Worm (Caenorhabditis elegans): Measurements from ENCODE around the gene cyp-33E3.

Gene cyp-33E3

DNA sequence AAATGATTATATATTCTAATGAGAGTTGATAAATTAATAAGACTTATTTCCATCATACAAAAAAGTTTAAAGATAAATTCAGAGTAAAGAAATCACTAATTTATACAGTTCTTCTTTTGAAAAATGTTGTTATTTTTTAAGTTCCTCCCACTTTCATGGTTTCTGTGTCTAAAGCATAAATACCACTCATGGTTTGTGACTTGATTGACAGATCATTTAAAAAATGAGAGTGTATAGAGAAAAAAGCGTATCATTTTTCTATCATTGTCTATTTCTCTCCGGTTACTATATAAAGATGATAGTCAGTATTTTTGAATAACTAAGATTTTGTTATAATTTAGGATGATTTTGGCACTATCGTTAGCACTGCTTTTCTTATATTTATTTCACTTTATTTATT is at the start of gene cyp-33E3:
cyp-33E3 (plus strand) TSS at position 316 of the 400 bp plus-strand sequence.
- TF ChIP-seq elt-2 (tag; optimal IDR thresholded peaks at IDR 0.05) (no peak), pha-2 (tag; optimal IDR thresholded peaks at IDR 0.05) (no peak), ceh-45 (GFP tag; IDR thresholded peaks at IDR 0.05) (no peak), hlh-8 (tag; optimal IDR thresholded peaks at IDR 0.05) (no peak), fkh-6 (tag; optimal IDR thresholded peaks at IDR 0.05) (no peak), madf-2 (tag; optimal IDR thresholded peaks at IDR 0.05) (no peak), hlh-6 (tag; optimal IDR thresholded peaks at IDR 0.05) (no peak), mec-3 (tag; optimal IDR thresholded peaks at IDR 0.05; ENCODE audit: borderline replicate concordance) (no peak), ceh-18 (tag; optimal IDR thresholded peaks at IDR 0.05) (no peak), T23F11.4 (GFP tag; optimal IDR thresholded peaks at IDR 0.05) (no peak), F13H6.1 (tag; optimal IDR thresholded peaks at IDR 0.05) (no peak), ceh-24 (tag; optimal IDR thresholded peaks at IDR 0.05) (no peak), dve-1 (tag; optimal IDR thresholded peaks at IDR 0.05) (no peak), K09A11.1 (tag; optimal IDR thresholded peaks at IDR 0.05; ENCODE audit: insufficient read depth) (no peak), ceh-34 (tag; optimal IDR thresholded peaks at IDR 0.05) (no peak)

DNA sequence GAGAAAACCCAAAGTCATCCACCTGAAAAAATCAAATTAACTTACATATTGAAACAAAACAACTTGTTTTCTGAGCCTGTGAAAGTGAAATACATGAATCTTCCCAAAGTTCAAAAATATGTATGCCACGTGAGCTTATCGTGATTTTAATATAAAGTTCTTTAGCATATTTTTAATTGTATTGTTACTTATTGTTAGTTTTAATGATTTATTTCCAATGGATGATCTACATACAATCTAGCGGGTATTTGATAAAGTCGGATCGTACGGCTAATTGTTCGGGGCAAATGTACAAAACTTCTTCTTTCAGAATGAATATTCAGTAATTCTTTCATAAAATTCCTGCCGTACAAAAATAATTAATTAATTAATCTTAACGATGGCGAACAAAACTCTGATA is 44.5 kb upstream of the cyp-33E3 start, which contains the start of gene Y59H11AM.4:
Y59H11AM.4 (minus strand) TSS at position 101 of the 400 bp plus-strand sequence.
- TF ChIP-seq lim-6 (tag; optimal IDR thresholded peaks at IDR 0.05) (no peak), ets-4 (tag; optimal IDR thresholded peaks at IDR 0.05) (no peak), nfya-1 (tag; optimal IDR thresholded peaks at IDR 0.05) (no peak), unc-42 (tag; optimal IDR thresholded peaks at IDR 0.05) (no peak), fax-1 (tag; optimal IDR thresholded peaks at IDR 0.05) (no peak)

ce11 chrIV:8570719-8571118 is 44.1 kb upstream of the cyp-33E3 start:
- TF ChIP-seq hlh-8 (tag; optimal IDR thresholded peaks at IDR 0.05): no peak
- TF ChIP-seq ama-1 (optimal IDR thresholded peaks at IDR 0.05): no peak

- TF ChIP-seq C38D4.7 (GFP tag; optimal IDR thresholded peaks at IDR 0.05): no peak
- TF ChIP-seq ttx-3 (tag; optimal IDR thresholded peaks at IDR 0.05): no peak
- no peak for TF ChIP-seq pha-2 (tag; optimal IDR thresholded peaks at IDR 0.05)
- TF ChIP-seq ref-2 (tag; optimal IDR thresholded peaks at IDR 0.05): no peak
- TF ChIP-seq pros-1 (tag; optimal IDR thresholded peaks at IDR 0.05): no peak
- no peak for TF ChIP-seq ceh-14 (tag; optimal IDR thresholded peaks at IDR 0.05)
- TF ChIP-seq unc-3 (GFP tag; conservative IDR thresholded peaks at IDR 0.05): no peak
- TF ChIP-seq unc-3 (tag; optimal IDR thresholded peaks at IDR 0.05): no peak
- no peak for TF ChIP-seq che-1 (tag; optimal IDR thresholded peaks at IDR 0.05)
- no peak for TF ChIP-seq ceh-2 (tag; optimal IDR thresholded peaks at IDR 0.05)
- no peak for TF ChIP-seq T23F11.4 (GFP tag; optimal IDR thresholded peaks at IDR 0.05)
- no peak for TF ChIP-seq sox-2 (GFP tag; IDR thresholded peaks at IDR 0.05)
- TF ChIP-seq ztf-16 (tag; optimal IDR thresholded peaks at IDR 0.05): no peak
- TF ChIP-seq npax-4 (tag; optimal IDR thresholded peaks at IDR 0.05): no peak
- no peak for TF ChIP-seq sox-4 (tag; optimal IDR thresholded peaks at IDR 0.05)
- TF ChIP-seq tbx-2 (tag; optimal IDR thresholded peaks at IDR 0.05): no peak
- TF ChIP-seq elt-4 (tag; optimal IDR thresholded peaks at IDR 0.05): no peak
- no peak for TF ChIP-seq pqm-1 (tag; optimal IDR thresholded peaks at IDR 0.05)
- TF ChIP-seq ceh-30 (tag; optimal IDR thresholded peaks at IDR 0.05): no peak
- no peak for TF ChIP-seq fkh-10 (GFP tag; optimal IDR thresholded peaks at IDR 0.05)
- TF ChIP-seq fax-1 (tag; optimal IDR thresholded peaks at IDR 0.05): no peak
These were observed 43.7 kb upstream of the cyp-33E3 start, which contains the start of gene Y59H11AM.1 for ce11 chrIV:8571138-8571537. Gene Y59H11AM.1 (plus strand): TSS chrIV:8571438.

Data from whole organism, late embryonic.